Fruit fly (Drosophila melanogaster) whole organism, pupa: ENCODE measurements around the gene Ctr1A.

ENCODE experiments used
- CG10348 ChIP-seq: fragments of 200-800 bp; sonication (Bioruptor generic); IDR thresholded peaks from 2 replicates; pipeline ENCODE4 v1.3.6; 2022; ENCODE audit warnings: missing biosample characterization, missing genetic modification characterization
- CG12605 ChIP-seq: fragments of 200-800 bp; sonication (Bioruptor generic); IDR thresholded peaks from 2 replicates; pipeline ENCODE4 v1.3.6; 2022; ENCODE audit warnings: missing biosample characterization, missing genetic modification characterization
- CG13204 ChIP-seq: fragments of 200-800 bp; sonication (Bioruptor generic); optimal IDR thresholded peaks from 2 replicates; lab custom pipeline; 2018; ENCODE audit warnings: missing biosample characterization, mild to moderate bottlenecking, missing genetic modification characterization, moderate library complexity
- CG14655 ChIP-seq: fragments of 200-800 bp; sonication (Bioruptor generic); optimal IDR thresholded peaks from 3 replicates; lab custom pipeline; 2017; ENCODE audit warnings: mild to moderate bottlenecking, missing biosample characterization, missing genetic modification reagents, missing genetic modification characterization
- CG15710 ChIP-seq: fragments of 200-800 bp; sonication (Bioruptor generic); optimal IDR thresholded peaks from 2 replicates; lab custom pipeline; 2018; ENCODE audit warnings: missing biosample characterization, mild to moderate bottlenecking, missing genetic modification characterization, moderate library complexity
- CG17806 ChIP-seq: fragments of 200-800 bp; sonication (Bioruptor generic); optimal IDR thresholded peaks from 2 replicates; lab custom pipeline; 2018; ENCODE audit warnings: missing biosample characterization, mild to moderate bottlenecking, missing genetic modification characterization, moderate library complexity
- CG32121 ChIP-seq: fragments of 200-800 bp; sonication (Bioruptor generic); IDR thresholded peaks from 2 replicates; pipeline ENCODE4 v1.3.6; 2022; ENCODE audit warnings: missing biosample characterization, missing genetic modification characterization
- CG34367 ChIP-seq: fragments of 200-800 bp; sonication (Bioruptor generic); optimal IDR thresholded peaks from 2 replicates; lab custom pipeline; 2018; ENCODE audit warnings: missing biosample characterization, mild to moderate bottlenecking, missing genetic modification characterization
- CG4496 ChIP-seq: fragments of 200-800 bp; sonication (Bioruptor generic); IDR thresholded peaks from 3 replicates; pipeline ENCODE4 v1.3.6; 2022; ENCODE audit warnings: missing biosample characterization, missing genetic modification characterization
- CG8159 ChIP-seq: fragments of 200-800 bp; sonication (Bioruptor generic); optimal IDR thresholded peaks from 3 replicates; lab custom pipeline; 2018; ENCODE audit warnings: missing biosample characterization, mild to moderate bottlenecking, missing genetic modification characterization, moderate library complexity
- CG8301 ChIP-seq: fragments of 200-800 bp; sonication (Bioruptor generic); optimal IDR thresholded peaks from 2 replicates; lab custom pipeline; 2018; ENCODE audit warnings: missing biosample characterization, mild to moderate bottlenecking, missing genetic modification characterization
- CG9948 ChIP-seq: fragments of 200-800 bp; sonication (Bioruptor generic); optimal IDR thresholded peaks from 2 replicates; lab custom pipeline; 2018; ENCODE audit warnings: missing biosample characterization, mild to moderate bottlenecking, missing genetic modification characterization, moderate library complexity
- D1 ChIP-seq: fragments of 200-800 bp; sonication (Bioruptor generic); optimal IDR thresholded peaks from 2 replicates; lab custom pipeline; 2018; ENCODE audit warnings: missing biosample characterization, mild to moderate bottlenecking, missing genetic modification characterization, moderate library complexity
- EcR ChIP-seq: fragments of 200-800 bp; sonication (Bioruptor generic); optimal IDR thresholded peaks from 3 replicates; lab custom pipeline; 2019; ENCODE audit warnings: missing biosample characterization, missing genetic modification characterization, mild to moderate bottlenecking, moderate library complexity, missing genetic modification reagents
- Ets98B ChIP-seq: fragments of 200-800 bp; sonication (Bioruptor generic); IDR thresholded peaks from 2 replicates; pipeline ENCODE4 v1.3.6; 2022; ENCODE audit warnings: missing biosample characterization, missing genetic modification characterization
- Pif1A ChIP-seq: fragments of 200-800 bp; sonication (Bioruptor generic); optimal IDR thresholded peaks from 3 replicates; lab custom pipeline; 2016; ENCODE audit warnings: missing biosample characterization, missing genetic modification characterization
- Pif1B ChIP-seq: fragments of 200-800 bp; sonication (Bioruptor generic); optimal IDR thresholded peaks from 3 replicates; lab custom pipeline; 2016; ENCODE audit warnings: missing biosample characterization, missing genetic modification characterization
- Snoo ChIP-seq: fragments of 200-800 bp; sonication (Bioruptor generic); optimal IDR thresholded peaks from 3 replicates; lab custom pipeline; 2017; ENCODE audit warnings: missing biosample characterization, mild to moderate bottlenecking, missing genetic modification characterization, inconsistent platforms
- fd96Ca ChIP-seq: fragments of 200-800 bp; sonication (Bioruptor generic); IDR thresholded peaks from 3 replicates; pipeline ENCODE4 v1.3.6; 2022; ENCODE audit warnings: missing biosample characterization, missing genetic modification characterization
- gl ChIP-seq: fragments of 200-800 bp; sonication (Bioruptor generic); optimal IDR thresholded peaks from 2 replicates; lab custom pipeline; 2018; ENCODE audit warnings: missing biosample characterization, mild to moderate bottlenecking, missing genetic modification characterization
- rn ChIP-seq: fragments of 200-800 bp; sonication (Bioruptor generic); IDR thresholded peaks from 2 replicates; pipeline ENCODE4 v1.3.6; 2022; ENCODE audit warnings: missing biosample characterization, missing genetic modification characterization

The Ctr1A gene

DNA sequence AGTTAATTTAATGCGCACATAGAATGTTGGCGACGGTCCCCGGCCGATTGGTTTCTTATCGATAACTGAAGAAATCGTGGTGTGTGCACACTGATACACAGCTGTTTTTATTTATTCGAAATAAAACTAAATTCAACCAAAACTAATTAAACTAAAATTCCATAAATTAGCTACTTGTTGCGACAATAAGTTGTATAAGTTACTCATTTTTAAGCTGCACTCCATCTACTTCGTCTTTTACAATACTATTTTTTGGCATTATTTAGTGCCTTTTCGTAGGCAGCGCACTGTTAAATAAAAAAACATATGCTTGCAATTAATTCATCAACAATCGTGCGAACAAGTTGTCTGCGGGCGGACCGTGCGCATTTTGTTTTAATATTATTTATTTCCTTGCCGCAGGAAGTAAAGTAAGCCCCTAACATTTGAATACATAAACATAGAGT, at the start of gene Ctr1A, which contains the start of gene CG3224:
Ctr1A (plus strand) TSS at position 256 of the 446 bp plus-strand sequence.
CG3224 (minus strand) TSS at position 71 of the 446 bp plus-strand sequence.
- TF ChIP-seq D1 (no peak), CG17806 (tag; lab: Kevin White, UChicago) (no peak), rn (GFP tag; lab: Robert Waterston, UW) (no peak), CG4496 (no peak), CG10348 (GFP tag; lab: Robert Waterston, UW) (no peak)

DNA sequence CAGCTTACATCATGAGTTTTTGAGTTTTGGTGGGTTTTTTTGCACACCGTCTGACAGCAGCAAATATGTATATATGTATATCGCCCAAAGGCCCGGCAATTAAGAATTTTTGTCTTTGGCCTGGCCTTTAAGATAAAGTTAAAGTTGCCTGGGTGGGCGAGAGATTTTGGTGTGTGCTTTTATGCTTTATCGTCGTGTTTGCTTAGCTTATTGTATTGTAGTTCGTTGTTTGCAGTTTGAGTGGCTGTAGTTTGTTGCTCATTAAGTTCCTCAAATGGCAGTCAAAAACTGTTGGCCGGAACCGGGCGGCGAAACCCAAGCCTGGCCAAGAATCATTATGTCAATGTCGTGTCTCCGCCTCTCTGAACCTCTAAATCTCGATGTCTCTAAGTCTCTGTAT, 49.6 kb upstream of the Ctr1A start:
- no peak for TF ChIP-seq CG8159 (tag; lab: Kevin White, UChicago)
- TF ChIP-seq D1, result no peak
- no peak for TF ChIP-seq CG17806 (tag; lab: Kevin White, UChicago)
- no peak for TF ChIP-seq fd96Ca (GFP tag; lab: Robert Waterston, UW)
- no peak for TF ChIP-seq CG10348 (GFP tag; lab: Robert Waterston, UW)
- no peak for TF ChIP-seq CG14655 (GFP tag; lab: Kevin White, UChicago)
- TF ChIP-seq CG8301 (tag; lab: Kevin White, UChicago), result no peak
- no peak for TF ChIP-seq EcR (GFP tag; lab: Kevin White, UChicago)
- no peak for TF ChIP-seq CG34367
- TF ChIP-seq, all 21 proteins: peak for 0

DNA sequence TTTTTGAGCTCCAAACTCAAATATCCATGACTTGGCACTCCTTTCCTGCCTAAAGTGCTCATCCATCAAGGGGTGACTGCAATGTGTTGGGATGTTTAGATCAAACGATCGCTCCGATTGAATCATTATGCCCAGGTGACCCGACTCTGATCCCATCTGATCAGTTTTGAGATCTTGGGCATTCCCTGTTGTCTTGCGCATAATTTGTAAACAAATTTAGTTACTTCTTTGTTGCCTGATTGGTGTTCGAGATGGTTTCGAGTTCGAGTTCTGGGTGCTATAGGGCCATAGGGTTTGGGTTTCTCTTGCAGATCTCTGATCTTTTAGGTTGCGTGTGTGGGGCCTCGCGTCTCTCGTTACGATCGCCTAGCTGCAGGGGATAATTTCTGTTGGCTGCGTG, 48.9 kb upstream of the Ctr1A start:
- TF ChIP-seq Pif1A (GFP tag; lab: Kevin White, UChicago) (no peak), CG10348 (GFP tag; lab: Robert Waterston, UW) (no peak), fd96Ca (GFP tag; lab: Robert Waterston, UW) (no peak), CG34367 (no peak), CG32121 (no peak), CG13204 (GFP tag; lab: Kevin White, UChicago) (no peak), CG8301 (tag; lab: Kevin White, UChicago) (no peak), CG12605 (GFP tag; lab: Robert Waterston, UW) (no peak), CG9948 (tag; lab: Kevin White, UChicago) (no peak), CG17806 (tag; lab: Kevin White, UChicago) (no peak), EcR (GFP tag; lab: Kevin White, UChicago) (no peak), CG15710 (tag; lab: Kevin White, UChicago) (no peak), Ets98B (GFP tag; lab: Robert Waterston, UW) (no peak)

DNA sequence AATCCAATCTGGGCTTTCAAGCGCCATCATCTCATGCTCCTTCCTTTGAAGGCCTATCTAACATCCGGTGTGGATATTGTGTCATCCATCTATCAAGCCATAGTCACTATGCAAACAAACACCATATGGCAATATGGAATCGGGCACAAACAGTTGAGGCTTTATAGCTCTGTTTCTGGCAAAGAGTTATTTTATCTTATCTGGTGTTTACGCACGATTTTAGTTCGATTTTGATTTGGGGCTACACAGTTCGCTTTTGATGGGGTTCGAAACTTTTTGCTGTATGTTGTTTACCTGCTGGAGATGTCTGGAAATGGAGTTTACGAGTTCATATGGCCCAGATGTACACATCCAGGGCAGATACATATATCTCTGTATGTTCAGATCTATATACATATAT, 47.9 kb upstream of the Ctr1A start:
- TF ChIP-seq CG12605 (GFP tag; lab: Robert Waterston, UW) (no peak), CG13204 (GFP tag; lab: Kevin White, UChicago) (no peak), CG14655 (GFP tag; lab: Kevin White, UChicago) (no peak), D1 (no peak)

DNA sequence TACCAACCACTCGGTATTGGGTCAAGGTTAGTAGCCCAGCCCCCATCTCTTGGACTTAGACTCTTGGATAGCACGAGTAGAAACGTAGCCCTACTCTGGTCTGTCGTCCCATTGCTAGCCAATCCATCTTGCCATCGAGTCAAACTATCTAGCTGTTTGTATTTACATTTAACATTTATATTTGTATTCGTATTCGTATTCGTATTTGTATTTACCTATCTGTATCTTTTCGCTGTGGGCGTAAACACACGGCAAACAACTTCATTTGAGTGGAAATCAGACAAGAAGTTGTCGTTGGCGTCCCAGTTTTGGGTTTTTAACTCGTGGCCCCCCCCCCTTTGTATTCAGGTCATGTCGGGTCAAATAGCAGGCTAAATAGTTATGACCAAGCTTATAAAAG, 47.2 kb upstream of the Ctr1A start:
- TF ChIP-seq rn (GFP tag; lab: Robert Waterston, UW), result no peak
- no peak for TF ChIP-seq CG34367
- no peak for TF ChIP-seq CG13204 (GFP tag; lab: Kevin White, UChicago)
- TF ChIP-seq CG8159 (tag; lab: Kevin White, UChicago), result no peak
- TF ChIP-seq Snoo (tag; lab: Kevin White, UChicago), result no peak
- TF ChIP-seq CG12605 (GFP tag; lab: Robert Waterston, UW), result no peak
- TF ChIP-seq CG4496, result no peak
- no peak for TF ChIP-seq CG15710 (tag; lab: Kevin White, UChicago)
- TF ChIP-seq CG10348 (GFP tag; lab: Robert Waterston, UW), result no peak
- no peak for TF ChIP-seq fd96Ca (GFP tag; lab: Robert Waterston, UW)
- TF ChIP-seq EcR (GFP tag; lab: Kevin White, UChicago), result no peak
- no peak for TF ChIP-seq CG9948 (tag; lab: Kevin White, UChicago)
- TF ChIP-seq CG32121, result no peak
- TF ChIP-seq CG14655 (GFP tag; lab: Kevin White, UChicago), result no peak
- TF ChIP-seq Ets98B (GFP tag; lab: Robert Waterston, UW), result no peak
- TF ChIP-seq CG8301 (tag; lab: Kevin White, UChicago), result no peak

DNA sequence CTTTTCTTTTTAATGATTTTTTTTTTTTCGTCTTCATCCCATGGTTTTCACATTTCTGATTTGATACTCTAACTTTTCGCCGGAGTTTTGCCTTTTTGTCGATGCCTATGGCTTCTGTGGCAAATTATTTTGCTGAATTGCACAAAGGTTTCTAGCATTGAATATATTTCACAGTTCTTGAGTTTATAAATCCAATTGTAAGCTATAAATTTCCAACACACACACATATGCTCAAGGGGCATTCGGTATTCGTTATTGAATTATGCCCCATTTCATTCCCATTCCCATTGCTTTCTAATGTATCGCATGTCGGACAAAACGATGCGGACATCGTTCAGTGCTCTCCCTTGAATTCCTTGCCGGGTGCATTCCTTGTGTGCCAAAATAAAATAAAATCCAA, 46.0 kb upstream of the Ctr1A start:
- TF ChIP-seq CG13204 (GFP tag; lab: Kevin White, UChicago) (no peak), CG15710 (tag; lab: Kevin White, UChicago) (peak; percentile 25), CG8159 (tag; lab: Kevin White, UChicago) (peak; percentile 39), CG14655 (GFP tag; lab: Kevin White, UChicago) (peak; percentile 58), CG8301 (tag; lab: Kevin White, UChicago) (peak; percentile 34), CG4496 (peak; percentile 54; the same call in 2 of the 3 replicates), gl (tag; lab: Kevin White, UChicago) (no peak), Snoo (tag; lab: Kevin White, UChicago) (no peak), EcR (GFP tag; lab: Kevin White, UChicago) (no peak), CG10348 (GFP tag; lab: Robert Waterston, UW) (no peak), CG32121 (peak; percentile 49; the same call in 1 of the 2 replicates), fd96Ca (GFP tag; lab: Robert Waterston, UW) (peak; percentile 49; the same call in 1 of the 3 replicates), Pif1B (GFP tag; lab: Kevin White, UChicago) (no peak), rn (GFP tag; lab: Robert Waterston, UW) (0 out of 2 replicates have a peak, but pooled peaks have one; percentile 16), D1 (no peak), Ets98B (GFP tag; lab: Robert Waterston, UW) (0 out of 2 replicates have a peak, but pooled peaks have one; percentile 17), Pif1A (GFP tag; lab: Kevin White, UChicago) (peak; percentile 39), CG17806 (tag; lab: Kevin White, UChicago) (no peak), CG9948 (tag; lab: Kevin White, UChicago) (peak; percentile 26)
